Worm (Caenorhabditis elegans) whole organism, late embryonic: ENCODE results near the gene F56B3.9.
A peak's percentile ranks its signal among the peaks of the same experiment; 100 is the strongest.

Experiments used
- C08G9.2 ChIP-seq: sonication (generic microtip); optimal IDR thresholded peaks from 2 replicates; lab custom pipeline; 2016; ENCODE audit warnings: mild to moderate bottlenecking, missing genetic modification characterization, moderate library complexity, missing compliant biosample characterization
- K02D7.2 ChIP-seq: sonication (generic microtip); optimal IDR thresholded peaks from 2 replicates; lab custom pipeline; 2017; ENCODE audit warnings: mild to moderate bottlenecking, missing genetic modification characterization, missing compliant biosample characterization
- K09A11.1 ChIP-seq: sonication (generic microtip); optimal IDR thresholded peaks from 2 replicates; lab custom pipeline; 2017; ENCODE audit warnings: antibody characterized with exemption, mild to moderate bottlenecking, missing genetic modification characterization, missing compliant biosample characterization; ENCODE audit not compliant: insufficient read depth
- T23F11.4 ChIP-seq: fragments of 200-800 bp; sonication (Bioruptor generic); optimal IDR thresholded peaks from 2 replicates; lab custom pipeline; 2018; ENCODE audit warnings: mild to moderate bottlenecking, missing genetic modification characterization, missing compliant biosample characterization
- Y22D7AL.16 ChIP-seq: sonication (generic microtip); optimal IDR thresholded peaks from 2 replicates; lab custom pipeline; 2016; ENCODE audit warnings: missing genetic modification characterization, missing compliant biosample characterization
- ahr-1 ChIP-seq: sonication (generic microtip); optimal IDR thresholded peaks from 2 replicates; lab custom pipeline; 2016; ENCODE audit warnings: missing genetic modification characterization, missing compliant biosample characterization
- ama-1 ChIP-seq: fragments of 150-350 bp; optimal IDR thresholded peaks from 2 replicates; lab custom pipeline; 2014
- ceh-14 ChIP-seq: sonication (generic microtip); optimal IDR thresholded peaks from 2 replicates; lab custom pipeline; 2016; ENCODE audit warnings: missing genotype, missing genetic modification characterization, missing compliant biosample characterization
- ceh-18 ChIP-seq: sonication (generic microtip); optimal IDR thresholded peaks from 2 replicates; lab custom pipeline; 2016; ENCODE audit warnings: missing genetic modification characterization, missing compliant biosample characterization
- ceh-19 ChIP-seq: fragments of 200-800 bp; sonication (Bioruptor generic); optimal IDR thresholded peaks from 2 replicates; lab custom pipeline; 2018; ENCODE audit warnings: mild to moderate bottlenecking, missing genetic modification characterization, missing compliant biosample characterization
- ceh-30 ChIP-seq: fragments of 150-350 bp; optimal IDR thresholded peaks from 2 replicates; lab custom pipeline; 2014; ENCODE audit warnings: missing biosample characterization, missing genetic modification characterization
- ceh-31 ChIP-seq: sonication (generic microtip); optimal IDR thresholded peaks from 2 replicates; lab custom pipeline; 2016; ENCODE audit warnings: missing genetic modification characterization, missing compliant biosample characterization
- ceh-34 ChIP-seq: sonication (generic microtip); optimal IDR thresholded peaks from 2 replicates; lab custom pipeline; 2016; ENCODE audit warnings: mild to moderate bottlenecking, missing genetic modification characterization, missing compliant biosample characterization
- ceh-45 ChIP-seq: fragments of 200-800 bp; sonication (Bioruptor generic); IDR thresholded peaks from 2 replicates; pipeline ENCODE4 v1.3.6; 2022; ENCODE audit warnings: missing genetic modification reagents, missing genetic modification characterization, missing compliant biosample characterization
- ceh-48 ChIP-seq: sonication (generic microtip); optimal IDR thresholded peaks from 2 replicates; lab custom pipeline; 2016; ENCODE audit warnings: missing genetic modification characterization, inconsistent platforms, missing compliant biosample characterization
- che-1 ChIP-seq: sonication (generic microtip); optimal IDR thresholded peaks from 2 replicates; lab custom pipeline; 2016; ENCODE audit warnings: mild to moderate bottlenecking, missing genetic modification characterization, missing compliant biosample characterization
- dmd-4 ChIP-seq: sonication (generic microtip); optimal IDR thresholded peaks from 2 replicates; lab custom pipeline; 2016; ENCODE audit warnings: borderline replicate concordance, missing genetic modification characterization, missing compliant biosample characterization
- elt-2 ChIP-seq: sonication (generic microtip); optimal IDR thresholded peaks from 2 replicates; lab custom pipeline; 2016; ENCODE audit warnings: missing genetic modification reagents, missing genetic modification characterization, missing compliant biosample characterization
- elt-4 ChIP-seq: sonication (generic microtip); optimal IDR thresholded peaks from 2 replicates; lab custom pipeline; 2016; ENCODE audit warnings: missing genetic modification characterization, missing compliant biosample characterization
- eyg-1 ChIP-seq: sonication (generic microtip); optimal IDR thresholded peaks from 2 replicates; lab custom pipeline; 2016; ENCODE audit warnings: missing genotype, missing genetic modification characterization, missing compliant biosample characterization
- fkh-10 ChIP-seq: fragments of 150-350 bp; optimal IDR thresholded peaks from 2 replicates; lab custom pipeline; 2014; ENCODE audit warnings: missing biosample characterization, missing genetic modification reagents, missing genetic modification characterization
- gmeb-2 ChIP-seq: sonication (generic microtip); optimal IDR thresholded peaks from 2 replicates; lab custom pipeline; 2016; ENCODE audit warnings: missing genetic modification characterization, inconsistent platforms, missing compliant biosample characterization
- lin-11 ChIP-seq: fragments of 200-800 bp; sonication (Bioruptor generic); optimal IDR thresholded peaks from 2 replicates; lab custom pipeline; 2018; ENCODE audit warnings: mild to moderate bottlenecking, missing genetic modification characterization, missing compliant biosample characterization
- mec-3 ChIP-seq: sonication (generic microtip); optimal IDR thresholded peaks from 2 replicates; lab custom pipeline; 2016; ENCODE audit warnings: borderline replicate concordance, missing genetic modification characterization, missing compliant biosample characterization
- nfya-1 ChIP-seq: sonication (generic microtip); optimal IDR thresholded peaks from 2 replicates; lab custom pipeline; 2017; ENCODE audit warnings: missing genetic modification characterization, mild to moderate bottlenecking, missing compliant biosample characterization, antibody characterized with exemption, moderate library complexity
- nhr-11 ChIP-seq: fragments of 150-350 bp; optimal IDR thresholded peaks from 2 replicates; lab custom pipeline; 2014; ENCODE audit warnings: missing biosample characterization, missing genetic modification characterization
- nhr-232 ChIP-seq: sonication (generic microtip); optimal IDR thresholded peaks from 2 replicates; lab custom pipeline; 2016; ENCODE audit warnings: missing genetic modification characterization, missing compliant biosample characterization
- npax-4 ChIP-seq: sonication (generic microtip); optimal IDR thresholded peaks from 2 replicates; lab custom pipeline; 2016; ENCODE audit warnings: missing genetic modification characterization, missing compliant biosample characterization
- odd-2 ChIP-seq: sonication (generic microtip); optimal IDR thresholded peaks from 2 replicates; lab custom pipeline; 2017; ENCODE audit warnings: antibody characterized with exemption, mild to moderate bottlenecking, missing genetic modification characterization, missing compliant biosample characterization
- pag-3 ChIP-seq: sonication (generic microtip); optimal IDR thresholded peaks from 2 replicates; lab custom pipeline; 2016; ENCODE audit warnings: missing compliant biosample characterization, missing genetic modification characterization, borderline replicate concordance
- pha-2 ChIP-seq: sonication (generic microtip); optimal IDR thresholded peaks from 2 replicates; lab custom pipeline; 2017; ENCODE audit warnings: mild to moderate bottlenecking, missing genetic modification characterization, missing compliant biosample characterization
- pqm-1 ChIP-seq: sonication (generic microtip); optimal IDR thresholded peaks from 2 replicates; lab custom pipeline; 2016; ENCODE audit warnings: missing genetic modification characterization, missing compliant biosample characterization
- ref-2 ChIP-seq: sonication (generic microtip); optimal IDR thresholded peaks from 2 replicates; lab custom pipeline; 2016; ENCODE audit warnings: missing genetic modification characterization, missing compliant biosample characterization
- rnt-1 ChIP-seq: sonication (generic microtip); optimal IDR thresholded peaks from 2 replicates; lab custom pipeline; 2016; ENCODE audit warnings: missing genetic modification characterization, missing compliant biosample characterization
- sdc-2 ChIP-seq: sonication (generic microtip); optimal IDR thresholded peaks from 2 replicates; lab custom pipeline; 2016; ENCODE audit warnings: missing genotype, missing genetic modification characterization, missing compliant biosample characterization
- sox-2 ChIP-seq: fragments of 200-800 bp; sonication (Bioruptor generic); IDR thresholded peaks from 2 replicates; pipeline ENCODE4 v1.3.6; 2022; ENCODE audit warnings: missing genetic modification reagents, missing genetic modification characterization, missing compliant biosample characterization
- sox-4 ChIP-seq: sonication (generic microtip); optimal IDR thresholded peaks from 2 replicates; lab custom pipeline; 2017; ENCODE audit warnings: mild to moderate bottlenecking, missing genetic modification characterization, inconsistent platforms, missing compliant biosample characterization
- syd-9 ChIP-seq: sonication (generic microtip); optimal IDR thresholded peaks from 2 replicates; lab custom pipeline; 2016; ENCODE audit warnings: mild to moderate bottlenecking, missing genetic modification characterization, moderate library complexity, missing compliant biosample characterization
- tbx-2 ChIP-seq: sonication (generic microtip); optimal IDR thresholded peaks from 2 replicates; lab custom pipeline; 2016; ENCODE audit warnings: missing genetic modification characterization, missing compliant biosample characterization
- unc-42 ChIP-seq: sonication (generic microtip); optimal IDR thresholded peaks from 2 replicates; lab custom pipeline; 2016; ENCODE audit warnings: missing genotype, missing genetic modification characterization, missing compliant biosample characterization
- unc-55 ChIP-seq: sonication (generic microtip); optimal IDR thresholded peaks from 2 replicates; lab custom pipeline; 2017; ENCODE audit warnings: missing biosample characterization, missing genetic modification reagents, missing genetic modification characterization
- zip-5 ChIP-seq: sonication (generic microtip); optimal IDR thresholded peaks from 2 replicates; lab custom pipeline; 2016; ENCODE audit warnings: missing genetic modification characterization, missing compliant biosample characterization

Gene F56B3.9

DNA sequence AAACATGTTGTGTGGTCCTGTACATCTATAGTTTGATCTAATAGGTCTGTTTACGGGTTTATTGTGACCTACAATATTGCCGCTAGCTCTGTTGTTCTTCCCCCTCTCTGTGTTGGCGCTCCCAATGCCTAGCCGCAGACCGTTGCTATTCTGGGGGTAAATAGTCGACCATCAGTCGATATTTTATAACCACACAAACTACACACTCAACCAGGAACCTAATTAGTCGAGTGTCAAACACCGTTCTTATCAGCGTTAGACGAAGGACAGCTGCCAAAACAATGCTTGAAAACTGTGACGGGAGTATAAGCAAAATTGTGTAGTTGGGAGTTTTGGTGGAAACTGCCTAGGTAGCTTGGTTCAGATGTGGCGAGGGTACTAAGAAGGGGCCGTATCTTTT is 11.2 kb downstream of the F56B3.9 start:
- no peak for TF ChIP-seq dmd-4 (tag; lab: Kevin White, UChicago)
- TF ChIP-seq ceh-45 (GFP tag; lab: Robert Waterston, UW): no peak
- TF ChIP-seq ceh-31 (tag; lab: Kevin White, UChicago): no peak
- no peak for TF ChIP-seq ama-1 (lab: Kevin White, UChicago)
- no peak for TF ChIP-seq lin-11
- TF ChIP-seq, all 69 proteins: peak for 0

ce11 chrIV:787755-788154 is 16.6 kb downstream of the F56B3.9 start, which contains the start of gene F56B3.6:
Gene F56B3.6 (plus strand): TSS chrIV:788055.
- TF ChIP-seq eyg-1 (tag; lab: Kevin White, UChicago) (no peak), syd-9 (tag; lab: Kevin White, UChicago) (no peak)

DNA sequence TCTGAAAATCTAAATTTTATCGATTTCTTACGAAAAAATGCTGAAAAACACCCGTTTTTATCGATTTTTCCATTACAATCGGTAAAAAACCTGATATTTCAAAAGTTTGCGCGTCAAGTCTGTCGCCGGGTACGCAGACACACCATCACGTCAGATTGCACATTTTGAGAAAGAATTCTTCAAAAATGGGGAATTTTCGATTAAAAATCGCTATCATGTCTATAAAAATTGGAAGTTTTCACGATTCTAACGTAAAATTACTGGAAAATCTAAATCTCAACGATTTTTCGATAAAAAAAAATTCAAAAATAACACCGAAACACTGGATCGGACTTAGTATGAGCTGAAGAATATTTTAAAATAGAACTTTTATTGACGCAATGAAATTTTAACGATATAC is 23.1 kb downstream of the F56B3.9 start, which contains the start of gene F56B3.4:
TSS of gene F56B3.4 (minus strand) at position 1 of the 400 bp plus-strand sequence.
- TF ChIP-seq gmeb-2 (tag; lab: Kevin White, UChicago) (no peak), nfya-1 (no peak), ceh-14 (tag; lab: Kevin White, UChicago) (no peak)

DNA sequence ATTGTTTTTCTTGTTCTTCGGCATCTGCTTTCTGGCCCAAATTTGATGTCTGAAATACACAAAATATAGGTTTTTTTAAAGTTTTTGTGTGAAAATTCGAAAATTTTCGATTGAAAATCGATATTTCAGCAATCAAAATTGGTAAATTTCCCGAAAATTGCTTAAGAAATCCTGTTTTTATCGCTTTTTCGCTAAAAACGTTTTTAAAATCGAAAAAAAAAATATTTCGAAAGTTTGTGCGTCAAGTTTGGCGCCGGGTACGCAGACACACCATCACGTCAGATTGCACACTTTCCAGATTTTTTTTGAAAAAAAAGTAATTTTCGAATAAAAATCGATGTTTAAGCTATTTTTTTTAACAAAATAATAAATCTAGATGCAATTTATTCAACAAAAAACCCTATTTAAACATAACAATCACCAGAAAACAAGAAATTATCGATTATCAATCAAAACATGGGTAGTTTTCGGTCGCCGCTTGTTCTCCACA is 24.3 kb downstream of the F56B3.9 start, which contains the start of gene skr-18:
TSS of gene skr-18 (minus strand) at position 51 of the 490 bp plus-strand sequence.
- TF ChIP-seq K02D7.2 (no peak), nhr-232 (no peak), dmd-4 (tag; lab: Kevin White, UChicago) (no peak), ceh-48 (no peak), pqm-1 (tag; lab: Kevin White, UChicago) (no peak), Y22D7AL.16 (tag; lab: Kevin White, UChicago) (no peak), unc-55 (GFP tag; lab: Kevin White, UChicago) (no peak), mec-3 (tag; lab: Kevin White, UChicago) (no peak), elt-2 (tag; lab: Kevin White, UChicago) (no peak), ceh-30 (tag; lab: Kevin White, UChicago) (no peak), gmeb-2 (tag; lab: Kevin White, UChicago) (no peak), zip-5 (no peak), sdc-2 (tag; lab: Kevin White, UChicago) (no peak), ceh-45 (GFP tag; lab: Robert Waterston, UW) (no peak), eyg-1 (tag; lab: Kevin White, UChicago) (no peak), ceh-18 (tag; lab: Kevin White, UChicago) (no peak), nfya-1 (no peak), lin-11 (no peak), pag-3 (tag; lab: Kevin White, UChicago) (no peak)

DNA sequence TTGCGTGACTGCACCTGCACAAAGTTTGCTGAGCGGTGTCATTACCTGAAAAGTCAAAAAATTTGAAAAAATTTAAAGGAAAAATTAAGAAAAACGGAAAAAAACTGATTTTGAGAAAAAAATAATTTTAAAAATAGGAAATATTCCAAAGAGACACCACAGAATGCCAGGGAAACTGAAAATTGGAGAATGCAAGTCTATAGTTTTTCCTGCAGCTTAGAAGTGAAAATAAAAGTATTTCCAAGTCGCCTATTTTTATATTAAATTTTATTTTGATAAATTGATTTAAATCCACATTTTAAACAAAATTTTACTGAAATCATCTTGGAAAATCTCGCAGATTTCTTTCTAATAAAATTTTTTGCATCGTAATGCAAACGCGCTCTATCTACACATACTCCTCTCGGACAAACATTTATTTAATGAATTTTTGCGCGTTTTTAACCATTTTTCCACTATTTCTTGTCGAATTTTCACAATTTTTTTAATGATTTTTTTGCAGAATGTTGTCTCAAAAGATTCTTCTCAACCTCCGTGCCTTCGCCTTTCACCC is 25.4 kb downstream of the F56B3.9 start, which contains the start of the genes F56B3.11 and ech-5:
TSS of gene F56B3.11 (minus strand) at position 51 of the 553 bp plus-strand sequence.
TSS of gene ech-5 (plus strand) at position 503 of the 553 bp plus-strand sequence.
- TF ChIP-seq ceh-34 (tag; lab: Kevin White, UChicago) (peak; percentile 75), nhr-232 (no peak), pqm-1 (tag; lab: Kevin White, UChicago) (peak; percentile 76), ref-2 (tag; lab: Kevin White, UChicago) (peak; percentile 93), sdc-2 (tag; lab: Kevin White, UChicago) (no peak), C08G9.2 (tag; lab: Kevin White, UChicago) (peak; percentile 85), T23F11.4 (GFP tag; lab: Kevin White, UChicago) (no peak), che-1 (tag; lab: Kevin White, UChicago) (peak; percentile 23), unc-42 (peak; percentile 87), pha-2 (tag; lab: Kevin White, UChicago) (peak; percentile 72), ahr-1 (tag; lab: Kevin White, UChicago) (peak; percentile 85), rnt-1 (peak; percentile 83), tbx-2 (peak; percentile 93), ceh-19 (peak; percentile 78), npax-4 (tag; lab: Kevin White, UChicago) (peak; percentile 36), eyg-1 (tag; lab: Kevin White, UChicago) (no peak), syd-9 (tag; lab: Kevin White, UChicago) (no peak), dmd-4 (tag; lab: Kevin White, UChicago) (no peak), sox-4 (no peak), fkh-10 (GFP tag; lab: Kevin White, UChicago) (no peak), ceh-18 (tag; lab: Kevin White, UChicago) (peak; percentile 13), ceh-31 (tag; lab: Kevin White, UChicago) (peak; percentile 94), nhr-11 (tag; lab: Kevin White, UChicago) (no peak), sox-2 (GFP tag; lab: Robert Waterston, UW) (no peak), K02D7.2 (no peak), elt-4 (tag; lab: Kevin White, UChicago) (no peak), K09A11.1 (tag; lab: Kevin White, UChicago) (no peak), odd-2 (no peak)
